Fruit fly (Drosophila melanogaster) whole organism, embryonic: Measurements from ENCODE around the gene g.

ENCODE experiments used
- Ada2b ChIP-seq: fragments of 200-800 bp; sonication (Bioruptor generic); IDR thresholded peaks from 2 replicates; pipeline ENCODE4 v1.3.6; 2022; ENCODE audit warnings: missing biosample characterization, missing genetic modification characterization
- Aef1 ChIP-seq: fragments of 200-800 bp; sonication (Bioruptor generic); IDR thresholded peaks from 3 replicates; pipeline ENCODE4 v1.3.6; 2022; ENCODE audit warnings: missing biosample characterization, missing genetic modification characterization
- Bgb ChIP-seq: fragments of 200-800 bp; sonication (Bioruptor generic); IDR thresholded peaks from 2 replicates; pipeline ENCODE4 v1.3.6; 2022; ENCODE audit warnings: missing biosample characterization, missing genetic modification characterization; ENCODE audit not compliant: partially characterized antibody
- C15 ChIP-seq: fragments of 200-800 bp; sonication (Bioruptor generic); IDR thresholded peaks from 3 replicates; pipeline ENCODE4 v1.3.6; 2022; ENCODE audit warnings: missing biosample characterization, missing genetic modification characterization
- CG10543 ChIP-seq: fragments of 200-800 bp; sonication (Bioruptor generic); optimal IDR thresholded peaks from 3 replicates; lab custom pipeline; 2017; ENCODE audit warnings: missing biosample characterization, mild to moderate bottlenecking, missing genetic modification characterization, moderate library complexity
- CG11398 ChIP-seq: fragments of 200-800 bp; sonication (Bioruptor generic); optimal IDR thresholded peaks from 2 replicates; lab custom pipeline; 2016; ENCODE audit warnings: missing biosample characterization, missing genetic modification characterization
- CG11723 ChIP-seq: fragments of 200-800 bp; sonication (Bioruptor generic); optimal IDR thresholded peaks from 2 replicates; lab custom pipeline; 2017; ENCODE audit warnings: missing biosample characterization, mild to moderate bottlenecking, missing genetic modification characterization
- CG12769 ChIP-seq: fragments of 200-800 bp; sonication (Bioruptor generic); optimal IDR thresholded peaks from 2 replicates; lab custom pipeline; 2019; ENCODE audit warnings: missing biosample characterization, mild to moderate bottlenecking, missing genetic modification characterization, moderate library complexity
- CG16779 ChIP-seq: fragments of 200-800 bp; sonication (Bioruptor generic); IDR thresholded peaks from 2 replicates; pipeline ENCODE4 v1.3.6; 2022; ENCODE audit warnings: missing biosample characterization, missing genetic modification characterization
- CG3065 ChIP-seq: fragments of 200-800 bp; sonication (Bioruptor generic); optimal IDR thresholded peaks from 2 replicates; lab custom pipeline; 2016; ENCODE audit warnings: missing biosample characterization, missing genetic modification characterization
- CG3281 ChIP-seq: fragments of 200-800 bp; sonication (Bioruptor generic); optimal IDR thresholded peaks from 3 replicates; lab custom pipeline; 2017; ENCODE audit warnings: missing biosample characterization, mild to moderate bottlenecking, missing genetic modification characterization
- CG33213 ChIP-seq: fragments of 200-800 bp; sonication (Bioruptor generic); optimal IDR thresholded peaks from 3 replicates; lab custom pipeline; 2016; ENCODE audit warnings: missing biosample characterization, missing genetic modification characterization
- CG3726 ChIP-seq: fragments of 200-800 bp; sonication (Bioruptor generic); IDR thresholded peaks from 3 replicates; pipeline ENCODE4, ENCODE4 v1.3.6; 2022; ENCODE audit warnings: missing biosample characterization, missing genetic modification characterization
- CG6683 ChIP-seq: fragments of 200-800 bp; sonication (Bioruptor generic); optimal IDR thresholded peaks from 2 replicates; lab custom pipeline; 2017; ENCODE audit warnings: missing biosample characterization, mild to moderate bottlenecking, missing genetic modification characterization, missing genetic modification reagents
- CG8290 ChIP-seq, 3 experiments: fragments of 200-800 bp; sonication (Bioruptor generic); optimal IDR thresholded peaks; 2 replicates each; lab custom pipeline; 2016 to 2019; ENCODE audit warnings: missing biosample characterization in 3 of 3, missing genetic modification characterization in 3 of 3, mild to moderate bottlenecking in 2 of 3, moderate library complexity in 1 of 3
- CG9215 ChIP-seq: fragments of 200-800 bp; sonication (Bioruptor generic); IDR thresholded peaks from 2 replicates; pipeline ENCODE4 v1.3.6; 2022; ENCODE audit warnings: missing biosample characterization, missing genetic modification characterization
- CG9817 ChIP-seq: fragments of 200-800 bp; sonication (Bioruptor generic); optimal IDR thresholded peaks from 2 replicates; lab custom pipeline; 2018; ENCODE audit warnings: missing biosample characterization, mild to moderate bottlenecking, missing genetic modification characterization, moderate library complexity
- CG9932 ChIP-seq: fragments of 200-800 bp; sonication (Bioruptor generic); IDR thresholded peaks from 2 replicates; pipeline ENCODE4 v1.3.6; 2022; ENCODE audit warnings: missing biosample characterization, missing genetic modification characterization
- CHES-1-like ChIP-seq: fragments of 200-800 bp; sonication (Bioruptor generic); optimal IDR thresholded peaks from 2 replicates; lab custom pipeline; 2016; ENCODE audit warnings: missing biosample characterization, missing genetic modification characterization
- Dll ChIP-seq: fragments of 200-800 bp; sonication (Bioruptor generic); IDR thresholded peaks from 4 replicates; pipeline ENCODE4 v1.3.6; 2022; ENCODE audit warnings: missing biosample characterization, missing genetic modification characterization; ENCODE audit not compliant: partially characterized antibody
- E2f1 ChIP-seq: fragments of 200-800 bp; sonication (Bioruptor generic); IDR thresholded peaks from 2 replicates; pipeline ENCODE4 v1.3.6; 2022; ENCODE audit warnings: missing biosample characterization, missing genetic modification characterization
- H15 ChIP-seq: fragments of 200-800 bp; sonication (Bioruptor generic); IDR thresholded peaks from 3 replicates; pipeline ENCODE4 v1.3.6; 2022; ENCODE audit warnings: missing biosample characterization, missing genetic modification characterization
- HLH4C ChIP-seq: fragments of 200-800 bp; sonication (Bioruptor generic); IDR thresholded peaks from 3 replicates; pipeline ENCODE4 v1.3.6; 2022; ENCODE audit warnings: missing biosample characterization, missing genetic modification characterization; ENCODE audit not compliant: partially characterized antibody
- Mad ChIP-seq: fragments of 200-800 bp; sonication (Bioruptor generic); optimal IDR thresholded peaks from 2 replicates; lab custom pipeline; 2016; ENCODE audit warnings: missing biosample characterization, missing genetic modification characterization
- Med ChIP-seq: fragments of 200-800 bp; sonication (Bioruptor generic); peaks from one replicate; lab custom pipeline; 2016; ENCODE audit warnings: missing biosample characterization, missing genetic modification characterization, mild to moderate bottlenecking, inconsistent platforms, moderate library complexity
- Neu2 ChIP-seq: fragments of 200-800 bp; sonication (Bioruptor generic); optimal IDR thresholded peaks from 3 replicates; lab custom pipeline; 2016; ENCODE audit warnings: missing biosample characterization, missing genetic modification characterization, borderline replicate concordance
- TFAM ChIP-seq: fragments of 200-800 bp; sonication (Bioruptor generic); optimal IDR thresholded peaks from 2 replicates; lab custom pipeline; 2017; ENCODE audit warnings: missing biosample characterization, missing genetic modification characterization, inconsistent platforms
- cato ChIP-seq: fragments of 200-800 bp; sonication (Bioruptor generic); optimal IDR thresholded peaks from 2 replicates; lab custom pipeline; 2016; ENCODE audit warnings: missing biosample characterization, missing genetic modification characterization, borderline replicate concordance
- chinmo ChIP-seq: fragments of 200-800 bp; sonication (Bioruptor generic); IDR thresholded peaks from 4 replicates; pipeline ENCODE4 v1.3.6; 2022; ENCODE audit warnings: missing biosample characterization, missing genetic modification characterization; ENCODE audit not compliant: partially characterized antibody
- crol ChIP-seq: fragments of 200-800 bp; sonication (Bioruptor generic); IDR thresholded peaks from 2 replicates; pipeline ENCODE4 v1.3.6; 2022; ENCODE audit warnings: missing biosample characterization, missing genetic modification characterization
- gcm ChIP-seq: fragments of 200-800 bp; sonication (Bioruptor generic); optimal IDR thresholded peaks from 2 replicates; lab custom pipeline; 2019; ENCODE audit warnings: missing biosample characterization, mild to moderate bottlenecking, missing genetic modification characterization, moderate library complexity
- grn ChIP-seq: fragments of 200-800 bp; sonication (Bioruptor generic); optimal IDR thresholded peaks from 3 replicates; lab custom pipeline; 2017; ENCODE audit warnings: missing biosample characterization, missing genetic modification characterization
- gro ChIP-seq: fragments of 200-800 bp; sonication (Bioruptor generic); optimal IDR thresholded peaks from 2 replicates; lab custom pipeline; 2016; ENCODE audit warnings: missing biosample characterization, missing genetic modification characterization
- gsb ChIP-seq: fragments of 200-800 bp; sonication (Bioruptor generic); IDR thresholded peaks from 2 replicates; pipeline ENCODE4 v1.3.6; 2022; ENCODE audit warnings: missing biosample characterization, missing genetic modification characterization
- gt ChIP-seq: fragments of 200-800 bp; sonication (Bioruptor generic); IDR thresholded peaks from 2 replicates; pipeline ENCODE4 v1.3.6; 2022; ENCODE audit warnings: missing biosample characterization, missing genetic modification characterization
- ham ChIP-seq: fragments of 200-800 bp; sonication (Bioruptor generic); IDR thresholded peaks from 2 replicates; pipeline ENCODE4 v1.3.6; 2022; ENCODE audit warnings: missing biosample characterization, missing genetic modification characterization
- hbn ChIP-seq: fragments of 200-800 bp; sonication (Bioruptor generic); IDR thresholded peaks from 2 replicates; pipeline ENCODE4 v1.3.6; 2022; ENCODE audit warnings: missing biosample characterization, missing genetic modification characterization; ENCODE audit not compliant: partially characterized antibody
- ken ChIP-seq: fragments of 200-800 bp; sonication (Bioruptor generic); IDR thresholded peaks from 3 replicates; pipeline ENCODE4 v1.3.6; 2022; ENCODE audit warnings: missing biosample characterization, missing genetic modification characterization
- lbe ChIP-seq: fragments of 200-800 bp; sonication (Bioruptor generic); optimal IDR thresholded peaks from 2 replicates; lab custom pipeline; 2016; ENCODE audit warnings: missing biosample characterization, mild to moderate bottlenecking, missing genetic modification characterization
- nerfin-1 ChIP-seq: fragments of 200-800 bp; sonication (Bioruptor generic); optimal IDR thresholded peaks from 3 replicates; lab custom pipeline; 2019; ENCODE audit warnings: missing biosample characterization, mild to moderate bottlenecking, missing genetic modification characterization, moderate library complexity
- nom ChIP-seq: fragments of 200-800 bp; sonication (Bioruptor generic); optimal IDR thresholded peaks from 2 replicates; lab custom pipeline; 2017; ENCODE audit warnings: missing biosample characterization, missing genetic modification characterization, mild to moderate bottlenecking, moderate library complexity, missing genetic modification reagents
- otp ChIP-seq: fragments of 200-800 bp; sonication (Bioruptor generic); IDR thresholded peaks from 3 replicates; pipeline ENCODE4, ENCODE4 v1.3.6; 2022; ENCODE audit warnings: missing biosample characterization, missing genetic modification characterization
- run ChIP-seq: fragments of 200-800 bp; sonication (Bioruptor generic); optimal IDR thresholded peaks from 3 replicates; lab custom pipeline; 2018; ENCODE audit warnings: missing biosample characterization, mild to moderate bottlenecking, missing genetic modification characterization
- sim ChIP-seq: fragments of 200-800 bp; sonication (Bioruptor generic); IDR thresholded peaks from 2 replicates; pipeline ENCODE4 v1.3.6; 2022; ENCODE audit warnings: missing biosample characterization, missing genetic modification characterization
- sisA ChIP-seq: fragments of 200-800 bp; sonication (Bioruptor generic); IDR thresholded peaks from 2 replicates; pipeline ENCODE4 v1.3.6; 2022; ENCODE audit warnings: missing biosample characterization, missing genetic modification characterization
- slbo ChIP-seq: fragments of 200-800 bp; sonication (Bioruptor generic); IDR thresholded peaks from 2 replicates; pipeline ENCODE4 v1.3.6; 2022; ENCODE audit warnings: missing biosample characterization, missing genetic modification characterization
- tx ChIP-seq: fragments of 200-800 bp; sonication (Bioruptor generic); optimal IDR thresholded peaks from 2 replicates; lab custom pipeline; 2016; ENCODE audit warnings: missing biosample characterization, missing genetic modification characterization
- wdn ChIP-seq: fragments of 200-800 bp; sonication (Bioruptor generic); IDR thresholded peaks from 2 replicates; pipeline ENCODE4 v1.3.6; 2022; ENCODE audit warnings: missing biosample characterization, missing genetic modification characterization
- yki ChIP-seq: fragments of >200 bp; optimal IDR thresholded peaks from 3 replicates; lab custom pipeline; 2018

The g gene

dm6 chrX:13764397-13765119 lies 28.5 kb upstream of the g start (continued):
- no peak for TF ChIP-seq CG9932
- no peak for TF ChIP-seq CG11723
- no peak for TF ChIP-seq CG3065 (GFP tag; lab: Kevin White, UChicago)
- no peak for TF ChIP-seq CG9215 (GFP tag; lab: Robert Waterston, UW)
- peak; percentile 46; the same call in 1 of the 3 replicates for TF ChIP-seq otp (GFP tag; lab: Robert Waterston, UW)
- TF ChIP-seq yki = no peak
- 0 out of 3 replicates have a peak, but pooled peaks have one; percentile 45 for TF ChIP-seq ken (GFP tag; lab: Robert Waterston, UW)
- TF ChIP-seq sim (GFP tag; lab: Robert Waterston, UW) = no peak
- 0 out of 2 replicates have a peak, but pooled peaks have one; percentile 34 for TF ChIP-seq wdn
- no peak for TF ChIP-seq CG16779 (GFP tag; lab: Robert Waterston, UW)
- 0 out of 3 replicates have a peak, but pooled peaks have one; percentile 12 for TF ChIP-seq HLH4C (GFP tag; lab: Robert Waterston, UW)
- peak; percentile 52 for TF ChIP-seq sisA
- TF ChIP-seq slbo (GFP tag; lab: Robert Waterston, UW) = 0 out of 2 replicates have a peak, but pooled peaks have one; percentile 14
- peak; percentile 40 for TF ChIP-seq CG3281 (GFP tag; lab: Kevin White, UChicago)
- TF ChIP-seq hbn (GFP tag; lab: Robert Waterston, UW) = no peak
- TF ChIP-seq run (tag; lab: Kevin White, UChicago) = peak; percentile 50
- peak; percentile 9 for TF ChIP-seq CG6683 (GFP tag; lab: Kevin White, UChicago)
- TF ChIP-seq lbe (GFP tag; lab: Kevin White, UChicago) = no peak
- 0 out of 3 replicates have a peak, but pooled peaks have one; percentile 27 for TF ChIP-seq CG3726 (GFP tag; lab: Robert Waterston, UW)
- no peak for TF ChIP-seq chinmo (GFP tag; lab: Robert Waterston, UW)
- TF ChIP-seq CG8290 (GFP tag; optimal IDR thresholded peaks at IDR 0.05; lab: Kevin White, UChicago) = no peak
- peak in 1 of 2 experiments; percentile 30 for TF ChIP-seq CG8290 (tag; optimal IDR thresholded peaks at IDR 0.05; lab: Kevin White, UChicago)
- no peak for TF ChIP-seq gro (GFP tag; lab: Kevin White, UChicago)
- no peak for TF ChIP-seq E2f1 (GFP tag; lab: Robert Waterston, UW)
- no peak for TF ChIP-seq CG10543 (GFP tag; lab: Kevin White, UChicago)
- TF ChIP-seq Med = peak; percentile 61
- no peak for TF ChIP-seq cato
- TF ChIP-seq C15 = no peak
- TF ChIP-seq tx (GFP tag; lab: Kevin White, UChicago) = no peak
- TF ChIP-seq ham (GFP tag; lab: Robert Waterston, UW) = no peak
- no peak for TF ChIP-seq CG11398 (GFP tag; lab: Kevin White, UChicago)
- TF ChIP-seq TFAM (GFP tag; lab: Kevin White, UChicago) = no peak
- no peak for TF ChIP-seq CHES-1-like (GFP tag; lab: Kevin White, UChicago)
- TF ChIP-seq CG12769 = no peak
- no peak for TF ChIP-seq Neu2 (GFP tag; lab: Kevin White, UChicago)
- TF ChIP-seq Mad (GFP tag; lab: Kevin White, UChicago) = no peak
- TF ChIP-seq gsb (GFP tag; lab: Robert Waterston, UW) = no peak
- no peak for TF ChIP-seq CG33213 (GFP tag; lab: Kevin White, UChicago)
- no peak for TF ChIP-seq nom (GFP tag; lab: Kevin White, UChicago)
- no peak for TF ChIP-seq CG9817 (tag; lab: Kevin White, UChicago)
- TF ChIP-seq gt (GFP tag; lab: Robert Waterston, UW) = no peak
- TF ChIP-seq H15 (GFP tag; lab: Robert Waterston, UW) = 0 out of 3 replicates have a peak, but pooled peaks have one; percentile 29
- TF ChIP-seq gcm (GFP tag; lab: Kevin White, UChicago) = no peak
- peak; percentile 37; the same call in 2 of the 3 replicates for TF ChIP-seq Aef1
- TF ChIP-seq crol (GFP tag; lab: Robert Waterston, UW) = no peak
- TF ChIP-seq Bgb (GFP tag; lab: Robert Waterston, UW) = no peak
- no peak for TF ChIP-seq Dll (GFP tag; lab: Robert Waterston, UW)
- TF ChIP-seq nerfin-1 (tag; lab: Kevin White, UChicago) = peak; percentile 23
- TF ChIP-seq Ada2b (GFP tag; lab: Robert Waterston, UW) = peak; percentile 35; the same call in 1 of the 2 replicates
- no peak for TF ChIP-seq grn (GFP tag; lab: Kevin White, UChicago)
